Fruit fly (Drosophila melanogaster) whole organism, embryonic: ENCODE measurements around the gene Pdhb.

Source experiments
- Ada2b ChIP-seq: fragments of 200-800 bp; sonication (Bioruptor generic); IDR thresholded peaks from 2 replicates; pipeline ENCODE4 v1.3.6; 2022; ENCODE audit warnings: missing biosample characterization, missing genetic modification characterization
- Atf6 ChIP-seq: fragments of 200-800 bp; sonication (Bioruptor generic); IDR thresholded peaks from 2 replicates; pipeline ENCODE4 v1.3.6; 2022; ENCODE audit warnings: missing biosample characterization, missing genetic modification characterization
- Bdp1 ChIP-seq: fragments of 200-800 bp; sonication (Bioruptor generic); optimal IDR thresholded peaks from 3 replicates; lab custom pipeline; 2016; ENCODE audit warnings: missing biosample characterization, missing genetic modification characterization
- CG10366 ChIP-seq: fragments of 200-800 bp; sonication (Bioruptor generic); IDR thresholded peaks from 2 replicates; pipeline ENCODE4 v1.3.6; 2022; ENCODE audit warnings: missing biosample characterization, missing genetic modification characterization
- CG10431 ChIP-seq: fragments of 200-800 bp; sonication (Bioruptor generic); optimal IDR thresholded peaks from 3 replicates; lab custom pipeline; 2018; ENCODE audit warnings: missing biosample characterization, mild to moderate bottlenecking, missing genetic modification characterization
- CG11456 ChIP-seq: fragments of 200-800 bp; sonication (Bioruptor generic); IDR thresholded peaks from 3 replicates; pipeline ENCODE4 v1.3.6; 2022; ENCODE audit warnings: missing biosample characterization, missing genetic modification characterization
- CG11695 ChIP-seq: fragments of 200-800 bp; sonication (Bioruptor generic); IDR thresholded peaks from 3 replicates; pipeline ENCODE4 v1.3.6; 2022; ENCODE audit warnings: missing biosample characterization, missing genetic modification characterization
- CG11723 ChIP-seq: fragments of 200-800 bp; sonication (Bioruptor generic); optimal IDR thresholded peaks from 2 replicates; lab custom pipeline; 2017; ENCODE audit warnings: missing biosample characterization, mild to moderate bottlenecking, missing genetic modification characterization
- CG14710 ChIP-seq: fragments of 200-800 bp; sonication (Bioruptor generic); optimal IDR thresholded peaks from 3 replicates; lab custom pipeline; 2019; ENCODE audit warnings: missing biosample characterization, mild to moderate bottlenecking, missing genetic modification characterization, moderate library complexity
- CG14860 ChIP-seq: fragments of 200-800 bp; sonication (Bioruptor generic); IDR thresholded peaks from 3 replicates; pipeline ENCODE4 v1.3.6; 2022; ENCODE audit warnings: missing biosample characterization, missing genetic modification characterization; ENCODE audit not compliant: partially characterized antibody
- CG15479 ChIP-seq: fragments of 200-800 bp; sonication (Bioruptor generic); optimal IDR thresholded peaks from 3 replicates; lab custom pipeline; 2019; ENCODE audit warnings: missing biosample characterization, mild to moderate bottlenecking, missing genetic modification characterization, moderate library complexity
- CG17568 ChIP-seq: fragments of 200-800 bp; sonication (Bioruptor generic); optimal IDR thresholded peaks from 2 replicates; lab custom pipeline; 2018; ENCODE audit warnings: missing biosample characterization, mild to moderate bottlenecking, missing genetic modification characterization, moderate library complexity
- CG18764 ChIP-seq: fragments of 200-800 bp; sonication (Bioruptor generic); optimal IDR thresholded peaks from 3 replicates; lab custom pipeline; 2016; ENCODE audit warnings: missing biosample characterization, missing genetic modification characterization
- CG2129 ChIP-seq: fragments of 200-800 bp; sonication (Bioruptor generic); IDR thresholded peaks from 2 replicates; pipeline ENCODE4 v1.3.6; 2022; ENCODE audit warnings: missing biosample characterization, missing genetic modification characterization; ENCODE audit not compliant: partially characterized antibody
- CG34376 ChIP-seq: fragments of 200-800 bp; sonication (Bioruptor generic); optimal IDR thresholded peaks from 2 replicates; lab custom pipeline; 2018; ENCODE audit warnings: missing biosample characterization, mild to moderate bottlenecking, missing genetic modification characterization
- CG7357 ChIP-seq: fragments of 200-800 bp; sonication (Bioruptor generic); IDR thresholded peaks from 3 replicates; pipeline ENCODE4 v1.3.6; 2022; ENCODE audit warnings: missing biosample characterization, missing genetic modification characterization
- CG8944 ChIP-seq: fragments of 200-800 bp; sonication (Bioruptor generic); optimal IDR thresholded peaks from 3 replicates; lab custom pipeline; 2016; ENCODE audit warnings: missing biosample characterization, missing genetic modification characterization
- Doc3 ChIP-seq: fragments of 200-800 bp; sonication (Bioruptor generic); IDR thresholded peaks from 3 replicates; pipeline ENCODE4 v1.3.6; 2022; ENCODE audit warnings: missing biosample characterization, missing genetic modification characterization; ENCODE audit not compliant: partially characterized antibody
- Dp ChIP-seq: fragments of 200-800 bp; sonication (Bioruptor generic); optimal IDR thresholded peaks from 2 replicates; lab custom pipeline; 2018; ENCODE audit warnings: missing biosample characterization, mild to moderate bottlenecking, missing genetic modification characterization, moderate library complexity
- E2f1 ChIP-seq: fragments of 200-800 bp; sonication (Bioruptor generic); IDR thresholded peaks from 2 replicates; pipeline ENCODE4 v1.3.6; 2022; ENCODE audit warnings: missing biosample characterization, missing genetic modification characterization
- Elba2 ChIP-seq: fragments of 200-800 bp; sonication (Bioruptor generic); optimal IDR thresholded peaks from 3 replicates; lab custom pipeline; 2016; ENCODE audit warnings: missing biosample characterization, missing genetic modification characterization
- HLH4C ChIP-seq: fragments of 200-800 bp; sonication (Bioruptor generic); IDR thresholded peaks from 3 replicates; pipeline ENCODE4 v1.3.6; 2022; ENCODE audit warnings: missing biosample characterization, missing genetic modification characterization; ENCODE audit not compliant: partially characterized antibody
- Mrtf ChIP-seq: fragments of 200-800 bp; sonication (Bioruptor generic); IDR thresholded peaks from 3 replicates; pipeline ENCODE4 v1.3.6; 2022; ENCODE audit warnings: missing biosample characterization, missing genetic modification characterization
- Nf-YB ChIP-seq: fragments of 200-800 bp; sonication (Bioruptor generic); optimal IDR thresholded peaks from 3 replicates; lab custom pipeline; 2019; ENCODE audit warnings: missing biosample characterization, mild to moderate bottlenecking, missing genetic modification characterization, moderate library complexity
- Nf-YC ChIP-seq: fragments of 200-800 bp; optimal IDR thresholded peaks from 3 replicates; lab custom pipeline; 2019; ENCODE audit warnings: missing biosample characterization, mild to moderate bottlenecking, missing genetic modification characterization, moderate library complexity
- Opbp ChIP-seq: fragments of 200-800 bp; sonication (Bioruptor generic); IDR thresholded peaks from 3 replicates; pipeline ENCODE4 v1.3.6; 2022; ENCODE audit warnings: missing biosample characterization, missing genetic modification characterization; ENCODE audit not compliant: partially characterized antibody
- Poxn ChIP-seq: fragments of 200-800 bp; sonication (Bioruptor generic); IDR thresholded peaks from 2 replicates; pipeline ENCODE4 v1.3.6; 2022; ENCODE audit warnings: missing biosample characterization, missing genetic modification characterization
- abd-A ChIP-seq: fragments of 200-800 bp; sonication (Bioruptor generic); optimal IDR thresholded peaks from 3 replicates; lab custom pipeline; 2019; ENCODE audit warnings: missing biosample characterization, mild to moderate bottlenecking, missing genetic modification characterization, moderate library complexity
- aop ChIP-seq: fragments of 200-800 bp; sonication (Bioruptor generic); IDR thresholded peaks from 2 replicates; pipeline ENCODE4 v1.3.6; 2022; ENCODE audit warnings: missing biosample characterization, missing genetic modification characterization
- bbx ChIP-seq: fragments of 200-800 bp; sonication (Bioruptor generic); IDR thresholded peaks from 2 replicates; pipeline ENCODE4 v1.3.6; 2022; ENCODE audit warnings: missing biosample characterization, missing genetic modification characterization; ENCODE audit not compliant: partially characterized antibody
- da ChIP-seq: fragments of 200-800 bp; sonication (Bioruptor generic); optimal IDR thresholded peaks from 2 replicates; lab custom pipeline; 2016; ENCODE audit warnings: missing biosample characterization, missing genetic modification characterization
- dm ChIP-seq: fragments of 200-800 bp; sonication (Bioruptor generic); optimal IDR thresholded peaks from 3 replicates; lab custom pipeline; 2016; ENCODE audit warnings: missing biosample characterization, missing genetic modification characterization
- dpn ChIP-seq, 2 experiments: fragments of 200-800 bp; sonication (Bioruptor generic); optimal IDR thresholded peaks; 3 replicates each; lab custom pipeline; 2016; ENCODE audit warnings: missing biosample characterization in 2 of 2, missing genetic modification characterization in 2 of 2
- ems ChIP-seq: fragments of 200-800 bp; sonication (Bioruptor generic); optimal IDR thresholded peaks from 3 replicates; lab custom pipeline; 2016; ENCODE audit warnings: missing biosample characterization, missing genetic modification characterization
- nerfin-2 ChIP-seq: fragments of 200-800 bp; sonication (Bioruptor generic); IDR thresholded peaks from 2 replicates; pipeline ENCODE4 v1.3.6; 2022; ENCODE audit warnings: missing biosample characterization, missing genetic modification characterization; ENCODE audit not compliant: partially characterized antibody
- onecut ChIP-seq: fragments of 200-800 bp; sonication (Bioruptor generic); IDR thresholded peaks from 2 replicates; pipeline ENCODE4 v1.3.6; 2022; ENCODE audit warnings: missing biosample characterization, missing genetic modification characterization
- otp ChIP-seq: fragments of 200-800 bp; sonication (Bioruptor generic); IDR thresholded peaks from 3 replicates; pipeline ENCODE4, ENCODE4 v1.3.6; 2022; ENCODE audit warnings: missing biosample characterization, missing genetic modification characterization
- pfk ChIP-seq: fragments of 200-800 bp; sonication (Bioruptor generic); optimal IDR thresholded peaks from 2 replicates; lab custom pipeline; 2018; ENCODE audit warnings: missing biosample characterization, mild to moderate bottlenecking, missing genetic modification characterization, moderate library complexity
- prd ChIP-seq, 3 experiments: fragments of >200 bp in 2 of 3; fragments of 200-800 bp in 1 of 3; sonication (Bioruptor generic) in 1 of 3; optimal IDR thresholded peaks in 2 of 3; IDR thresholded peaks in 1 of 3; 2 replicates in 2 of 3; 3 replicates in 1 of 3; pipeline versions ENCODE4 v1.3.6 to Lab custom; 2017 to 2022; ENCODE audit warnings: missing biosample characterization in 1 of 3, missing genetic modification characterization in 1 of 3
- ro ChIP-seq: fragments of 200-800 bp; sonication (Bioruptor generic); IDR thresholded peaks from 2 replicates; pipeline ENCODE4 v1.3.6; 2022; ENCODE audit warnings: missing biosample characterization, missing genetic modification characterization
- row ChIP-seq: fragments of 200-800 bp; sonication (Bioruptor generic); IDR thresholded peaks from 3 replicates; pipeline ENCODE4 v1.3.6; 2022; ENCODE audit warnings: missing biosample characterization, missing genetic modification characterization
- scrt ChIP-seq: fragments of 200-800 bp; sonication (Bioruptor generic); optimal IDR thresholded peaks from 2 replicates; lab custom pipeline; 2018; ENCODE audit warnings: missing biosample characterization, mild to moderate bottlenecking, missing genetic modification characterization, moderate library complexity
- shn ChIP-seq: fragments of 200-800 bp; sonication (Bioruptor generic); optimal IDR thresholded peaks from 3 replicates; lab custom pipeline; 2016; ENCODE audit warnings: missing biosample characterization, missing genetic modification characterization
- ssp ChIP-seq: fragments of 200-800 bp; sonication (Bioruptor generic); IDR thresholded peaks from 2 replicates; pipeline ENCODE4 v1.3.6; 2022; ENCODE audit warnings: missing biosample characterization, missing genetic modification characterization
- tap ChIP-seq: fragments of 200-800 bp; optimal IDR thresholded peaks from 3 replicates; lab custom pipeline; 2019; ENCODE audit warnings: missing biosample characterization, mild to moderate bottlenecking, missing genetic modification characterization, moderate library complexity
- twi ChIP-seq: fragments of 200-800 bp; optimal IDR thresholded peaks from 2 replicates; lab custom pipeline; 2019; ENCODE audit warnings: missing biosample characterization, mild to moderate bottlenecking, missing genetic modification characterization, moderate library complexity
- vnd ChIP-seq: fragments of 200-800 bp; sonication (Bioruptor generic); IDR thresholded peaks from 3 replicates; pipeline ENCODE4 v1.3.6; 2022; ENCODE audit warnings: missing biosample characterization, missing genetic modification characterization; ENCODE audit not compliant: partially characterized antibody
- yki ChIP-seq: fragments of >200 bp; optimal IDR thresholded peaks from 3 replicates; lab custom pipeline; 2018
- zf30C ChIP-seq: fragments of 200-800 bp; sonication (Bioruptor generic); optimal IDR thresholded peaks from 3 replicates; lab custom pipeline; 2018; ENCODE audit warnings: missing biosample characterization, mild to moderate bottlenecking, missing genetic modification characterization

Pdhb gene

DNA sequence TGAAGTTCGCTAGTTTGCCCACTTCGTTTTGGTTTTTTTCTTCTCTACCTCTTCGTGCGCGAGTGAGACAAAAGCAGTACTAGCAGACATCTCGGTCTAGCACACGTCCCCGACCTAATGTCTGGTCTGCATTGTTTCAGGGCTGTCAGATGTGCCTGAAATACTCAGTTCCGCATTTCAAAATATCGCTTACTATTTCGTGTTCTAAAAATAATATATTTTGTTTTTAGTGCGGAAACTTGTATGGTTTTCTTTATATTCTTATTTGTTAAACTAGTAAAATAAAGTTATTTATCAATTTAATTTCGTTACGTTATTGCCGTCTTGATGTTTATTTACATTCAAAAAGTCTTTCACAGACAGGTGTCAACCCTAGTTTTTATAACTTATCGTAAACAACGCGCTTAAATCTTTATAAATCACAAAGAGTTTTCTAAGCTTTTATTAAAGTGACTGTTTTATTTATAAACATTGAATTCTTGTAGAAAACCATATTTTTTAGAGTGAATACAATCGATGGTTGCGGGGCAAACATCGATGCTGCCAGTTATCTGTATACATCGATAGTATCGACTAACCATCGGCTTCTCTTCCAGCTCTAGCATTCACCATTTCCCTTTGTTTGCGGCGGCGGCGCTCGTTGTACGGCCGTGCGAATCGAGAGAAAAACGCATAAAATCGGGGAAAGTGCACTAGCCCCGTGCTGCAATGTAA, 49.5 kb upstream of the Pdhb start (continued):
- TF ChIP-seq CG14710 (tag; lab: Kevin White, UChicago) (peak; percentile 84), dm (GFP tag; lab: Kevin White, UChicago) (peak; percentile 14), Bdp1 (GFP tag; lab: Kevin White, UChicago) (peak; percentile 26), Ada2b (no peak), ro (GFP tag; lab: Robert Waterston, UW) (no peak), CG34376 (GFP tag; lab: Kevin White, UChicago) (no peak), CG11695 (no peak), shn (GFP tag; lab: Kevin White, UChicago) (peak; percentile 56), dpn (GFP tag; optimal IDR thresholded peaks at IDR 0.05; lab: Kevin White, UChicago) (peak; percentile 38 to 48), yki (lab: Kevin White, UChicago) (no peak), bbx (no peak), CG11456 (no peak), aop (GFP tag; lab: Robert Waterston, UW) (no peak), Nf-YC (tag; lab: Kevin White, UChicago) (peak; percentile 72), ems (GFP tag; lab: Kevin White, UChicago) (peak; percentile 4), CG18764 (GFP tag; lab: Kevin White, UChicago) (no peak), Atf6 (GFP tag; lab: Robert Waterston, UW) (no peak), CG11723 (peak; percentile 2), abd-A (tag; lab: Kevin White, UChicago) (no peak), CG8944 (GFP tag; lab: Kevin White, UChicago) (peak; percentile 25), pfk (no peak), onecut (no peak; the same call in 1 of the 2 replicates), otp (no peak), HLH4C (GFP tag; lab: Robert Waterston, UW) (no peak), twi (tag; lab: Kevin White, UChicago) (peak; percentile 8), CG10366 (no peak), tap (peak; percentile 65), CG17568 (GFP tag; lab: Kevin White, UChicago) (peak; percentile 22), CG14860 (GFP tag; lab: Robert Waterston, UW) (no peak), Nf-YB (GFP tag; lab: Kevin White, UChicago) (peak; percentile 27), ssp (GFP tag; lab: Robert Waterston, UW) (no peak), CG7357 (GFP tag; lab: Robert Waterston, UW) (no peak; the same call in 2 of the 3 replicates), scrt (GFP tag; lab: Kevin White, UChicago) (no peak), vnd (GFP tag; lab: Robert Waterston, UW) (no peak), Mrtf (no peak), Poxn (no peak), nerfin-2 (GFP tag; lab: Robert Waterston, UW) (no peak), CG2129 (GFP tag; lab: Robert Waterston, UW) (no peak), E2f1 (GFP tag; lab: Robert Waterston, UW) (no peak), Elba2 (GFP tag; lab: Kevin White, UChicago) (no peak), row (GFP tag; lab: Robert Waterston, UW) (no peak), Opbp (GFP tag; lab: Robert Waterston, UW) (no peak), Dp (GFP tag; lab: Kevin White, UChicago) (peak; percentile 18), zf30C (GFP tag; lab: Kevin White, UChicago) (no peak), Doc3 (GFP tag; lab: Robert Waterston, UW) (no peak), CG10431 (GFP tag; lab: Kevin White, UChicago) (peak; percentile 68), CG15479 (GFP tag; lab: Kevin White, UChicago) (no peak), da (GFP tag; lab: Kevin White, UChicago) (peak; percentile 41), prd (optimal IDR thresholded peaks at IDR 0.05; lab: Kevin White, UChicago) (no peak), prd (GFP tag; IDR thresholded peaks at IDR 0.05; lab: Robert Waterston, UW) (no peak)
